Worm (Caenorhabditis elegans) whole organism, L4 larva: ENCODE data around the gene F53F1.2.

Experiments used
- R02D3.7 ChIP-seq: fragments of 150-350 bp; sonication (generic microtip); optimal IDR thresholded peaks from 3 replicates; lab custom pipeline; 2014; ENCODE audit warnings: missing biosample characterization, missing genetic modification characterization
- aly-2 ChIP-seq: sonication (generic microtip); optimal IDR thresholded peaks from 2 replicates; lab custom pipeline; 2018; ENCODE audit warnings: missing biosample characterization, missing genetic modification characterization
- dmd-8 ChIP-seq: fragments of 200-800 bp; sonication (Bioruptor generic); IDR thresholded peaks from 2 replicates; pipeline ENCODE4 v1.3.6; 2022; ENCODE audit warnings: missing genetic modification characterization, missing compliant biosample characterization
- dmd-9 ChIP-seq: fragments of 200-800 bp; sonication (Bioruptor generic); IDR thresholded peaks from 2 replicates; pipeline ENCODE4 v1.3.6; 2022; ENCODE audit warnings: missing genetic modification reagents, missing genetic modification characterization, missing compliant biosample characterization
- skn-1 ChIP-seq: fragments of 150-350 bp; optimal IDR thresholded peaks from 2 replicates; lab custom pipeline; 2014; ENCODE audit warnings: missing biosample characterization, missing genetic modification characterization
- ztf-11 ChIP-seq: fragments of 150-350 bp; optimal IDR thresholded peaks from 2 replicates; lab custom pipeline; 2014; ENCODE audit warnings: missing biosample characterization, missing genetic modification characterization

ce11 chrV:13409089-13409488, 2.5 kb downstream of the F53F1.2 start:
- TF ChIP-seq dmd-9 (GFP tag; lab: Robert Waterston, UW) (no peak), ztf-11 (tag; lab: Kevin White, UChicago) (no peak), skn-1 (tag; lab: Kevin White, UChicago) (no peak), dmd-8 (GFP tag; lab: Robert Waterston, UW) (no peak), aly-2 (tag; lab: Kevin White, UChicago) (no peak), R02D3.7 (tag; lab: Kevin White, UChicago) (no peak)
